Fruit fly (Drosophila melanogaster) whole organism, embryonic: Measurements from ENCODE around the gene CAH9.

Experiments used
- Atf-2 ChIP-seq: fragments of 200-800 bp; sonication (Bioruptor generic); optimal IDR thresholded peaks from 2 replicates; lab custom pipeline; 2016; ENCODE audit warnings: missing biosample characterization, missing genetic modification characterization
- BEAF-32 ChIP-seq: fragments of 200-800 bp; sonication (Bioruptor generic); optimal IDR thresholded peaks from 3 replicates; lab custom pipeline; 2017; ENCODE audit warnings: missing biosample characterization, missing genetic modification characterization, mild to moderate bottlenecking, moderate library complexity, missing genetic modification reagents
- CG10366 ChIP-seq: fragments of 200-800 bp; sonication (Bioruptor generic); IDR thresholded peaks from 2 replicates; pipeline ENCODE4 v1.3.6; 2022; ENCODE audit warnings: missing biosample characterization, missing genetic modification characterization
- CG10462 ChIP-seq: fragments of 200-800 bp; sonication (Bioruptor generic); optimal IDR thresholded peaks from 2 replicates; lab custom pipeline; 2016; ENCODE audit warnings: missing biosample characterization, missing genetic modification characterization
- CG12219 ChIP-seq: fragments of 200-800 bp; sonication (Bioruptor generic); optimal IDR thresholded peaks from 3 replicates; lab custom pipeline; 2018; ENCODE audit warnings: missing biosample characterization, mild to moderate bottlenecking, missing genetic modification characterization
- CG12659 ChIP-seq: fragments of 200-800 bp; sonication (Bioruptor generic); optimal IDR thresholded peaks from 3 replicates; lab custom pipeline; 2017; ENCODE audit warnings: mild to moderate bottlenecking, missing biosample characterization, missing genetic modification reagents, missing genetic modification characterization
- CG13296 ChIP-seq: fragments of 200-800 bp; sonication (Bioruptor generic); optimal IDR thresholded peaks from 3 replicates; lab custom pipeline; 2018; ENCODE audit warnings: missing biosample characterization, mild to moderate bottlenecking, missing genetic modification characterization
- CG15479 ChIP-seq: fragments of 200-800 bp; sonication (Bioruptor generic); optimal IDR thresholded peaks from 3 replicates; lab custom pipeline; 2019; ENCODE audit warnings: missing biosample characterization, mild to moderate bottlenecking, missing genetic modification characterization, moderate library complexity
- CG16815 ChIP-seq: fragments of 200-800 bp; sonication (Bioruptor generic); optimal IDR thresholded peaks from 3 replicates; lab custom pipeline; 2017; ENCODE audit warnings: missing biosample characterization, mild to moderate bottlenecking, missing genetic modification characterization
- CG17186 ChIP-seq: fragments of 200-800 bp; sonication (Bioruptor generic); optimal IDR thresholded peaks from 3 replicates; lab custom pipeline; 2017; ENCODE audit warnings: missing biosample characterization, missing genetic modification reagents, missing genetic modification characterization
- CG17359 ChIP-seq: fragments of 200-800 bp; sonication (Bioruptor generic); optimal IDR thresholded peaks from 3 replicates; lab custom pipeline; 2018; ENCODE audit warnings: missing biosample characterization, mild to moderate bottlenecking, missing genetic modification characterization, moderate library complexity
- CG17361 ChIP-seq: fragments of 200-800 bp; sonication (Bioruptor generic); IDR thresholded peaks from 3 replicates; pipeline ENCODE4 v1.3.6; 2022; ENCODE audit warnings: missing biosample characterization, missing genetic modification characterization
- CG18764 ChIP-seq: fragments of 200-800 bp; sonication (Bioruptor generic); optimal IDR thresholded peaks from 3 replicates; lab custom pipeline; 2016; ENCODE audit warnings: missing biosample characterization, missing genetic modification characterization
- CG3065 ChIP-seq: fragments of 200-800 bp; sonication (Bioruptor generic); optimal IDR thresholded peaks from 2 replicates; lab custom pipeline; 2016; ENCODE audit warnings: missing biosample characterization, missing genetic modification characterization
- CG32767 ChIP-seq: fragments of 200-800 bp; sonication (Bioruptor generic); IDR thresholded peaks from 2 replicates; pipeline ENCODE4 v1.3.6; 2022; ENCODE audit warnings: missing biosample characterization, missing genetic modification characterization
- CG33213 ChIP-seq: fragments of 200-800 bp; sonication (Bioruptor generic); optimal IDR thresholded peaks from 3 replicates; lab custom pipeline; 2016; ENCODE audit warnings: missing biosample characterization, missing genetic modification characterization
- CG4404 ChIP-seq: fragments of 200-800 bp; sonication (Bioruptor generic); IDR thresholded peaks from 2 replicates; pipeline ENCODE4 v1.3.6; 2022; ENCODE audit warnings: missing biosample characterization, missing genetic modification characterization
- CG4820 ChIP-seq: fragments of 200-800 bp; sonication (Bioruptor generic); optimal IDR thresholded peaks from 3 replicates; lab custom pipeline; 2016; ENCODE audit warnings: missing biosample characterization, missing genetic modification characterization
- CG8924 ChIP-seq: fragments of 200-800 bp; optimal IDR thresholded peaks from 3 replicates; lab custom pipeline; 2019; ENCODE audit warnings: missing biosample characterization, mild to moderate bottlenecking, missing genetic modification characterization, moderate library complexity
- CG9797 ChIP-seq: fragments of 200-800 bp; sonication (Bioruptor generic); optimal IDR thresholded peaks from 3 replicates; lab custom pipeline; 2018; ENCODE audit warnings: missing biosample characterization, mild to moderate bottlenecking, missing genetic modification characterization
- CG9932 ChIP-seq: fragments of 200-800 bp; sonication (Bioruptor generic); IDR thresholded peaks from 2 replicates; pipeline ENCODE4 v1.3.6; 2022; ENCODE audit warnings: missing biosample characterization, missing genetic modification characterization
- CoRest ChIP-seq: fragments of 200-800 bp; sonication (Bioruptor generic); optimal IDR thresholded peaks from 3 replicates; lab custom pipeline; 2018; ENCODE audit warnings: missing biosample characterization, mild to moderate bottlenecking, missing genetic modification characterization, moderate library complexity
- Dek ChIP-seq: fragments of 200-800 bp; sonication (Bioruptor generic); optimal IDR thresholded peaks from 3 replicates; lab custom pipeline; 2019; ENCODE audit warnings: missing biosample characterization, mild to moderate bottlenecking, missing genetic modification characterization, moderate library complexity
- Doc3 ChIP-seq: fragments of 200-800 bp; sonication (Bioruptor generic); IDR thresholded peaks from 3 replicates; pipeline ENCODE4 v1.3.6; 2022; ENCODE audit warnings: missing biosample characterization, missing genetic modification characterization; ENCODE audit not compliant: partially characterized antibody
- ERR ChIP-seq: fragments of 200-800 bp; sonication (Bioruptor generic); optimal IDR thresholded peaks from 2 replicates; lab custom pipeline; 2016; ENCODE audit warnings: missing biosample characterization, missing genetic modification characterization
- H2.0 ChIP-seq: fragments of 200-800 bp; sonication (Bioruptor generic); IDR thresholded peaks from 2 replicates; pipeline ENCODE4 v1.3.6; 2022; ENCODE audit warnings: missing biosample characterization, missing genetic modification characterization
- Hr39 ChIP-seq: fragments of >200 bp; optimal IDR thresholded peaks from 2 replicates; lab custom pipeline; 2017
- Kr ChIP-seq: fragments of 200-800 bp; sonication (Bioruptor generic); optimal IDR thresholded peaks from 2 replicates; lab custom pipeline; 2017; ENCODE audit warnings: missing biosample characterization, mild to moderate bottlenecking, missing genetic modification characterization
- Mes4 ChIP-seq: fragments of 200-800 bp; sonication (Bioruptor generic); optimal IDR thresholded peaks from 2 replicates; lab custom pipeline; 2016; ENCODE audit warnings: missing biosample characterization, missing genetic modification characterization
- Nf-YA ChIP-seq: fragments of 200-800 bp; sonication (Bioruptor generic); IDR thresholded peaks from 2 replicates; pipeline ENCODE4 v1.3.6; 2022; ENCODE audit warnings: missing biosample characterization, missing genetic modification characterization
- Oaz ChIP-seq: fragments of 200-800 bp; sonication (Bioruptor generic); IDR thresholded peaks from 2 replicates; pipeline ENCODE4 v1.3.6; 2022; ENCODE audit warnings: missing biosample characterization, missing genetic modification characterization
- Usf ChIP-seq: fragments of 200-800 bp; sonication (Bioruptor generic); optimal IDR thresholded peaks from 2 replicates; lab custom pipeline; 2017; ENCODE audit warnings: missing genotype, missing biosample characterization, missing genetic modification characterization
- ab ChIP-seq: fragments of 200-800 bp; sonication (Bioruptor generic); optimal IDR thresholded peaks from 2 replicates; lab custom pipeline; 2016; ENCODE audit warnings: missing biosample characterization, missing genetic modification characterization
- chif ChIP-seq, 2 experiments: fragments of 200-800 bp; sonication (Bioruptor generic); optimal IDR thresholded peaks; 3 replicates each; lab custom pipeline; 2016; ENCODE audit warnings: missing biosample characterization in 2 of 2, missing genetic modification characterization in 2 of 2
- dpn ChIP-seq, 2 experiments: fragments of 200-800 bp; sonication (Bioruptor generic); optimal IDR thresholded peaks; 3 replicates each; lab custom pipeline; 2016; ENCODE audit warnings: missing biosample characterization in 2 of 2, missing genetic modification characterization in 2 of 2
- en ChIP-seq: fragments of 200-800 bp; sonication (Bioruptor generic); optimal IDR thresholded peaks from 2 replicates; lab custom pipeline; 2016; ENCODE audit warnings: missing biosample characterization, missing genetic modification characterization
- fd64A ChIP-seq: fragments of 200-800 bp; sonication (Bioruptor generic); optimal IDR thresholded peaks from 3 replicates; lab custom pipeline; 2018; ENCODE audit warnings: missing biosample characterization, mild to moderate bottlenecking, missing genetic modification characterization
- fd96Cb ChIP-seq: fragments of 200-800 bp; sonication (Bioruptor generic); optimal IDR thresholded peaks from 2 replicates; lab custom pipeline; 2018; ENCODE audit warnings: missing biosample characterization, mild to moderate bottlenecking, missing genetic modification characterization, moderate library complexity
- ham ChIP-seq: fragments of 200-800 bp; sonication (Bioruptor generic); IDR thresholded peaks from 2 replicates; pipeline ENCODE4 v1.3.6; 2022; ENCODE audit warnings: missing biosample characterization, missing genetic modification characterization
- her ChIP-seq: fragments of 200-800 bp; sonication (Bioruptor generic); optimal IDR thresholded peaks from 2 replicates; lab custom pipeline; 2016; ENCODE audit warnings: missing biosample characterization, missing genetic modification characterization
- kni ChIP-seq: fragments of 200-800 bp; sonication (Bioruptor generic); optimal IDR thresholded peaks from 3 replicates; lab custom pipeline; 2017; ENCODE audit warnings: mild to moderate bottlenecking, missing biosample characterization, missing genetic modification reagents, missing genetic modification characterization
- lbe ChIP-seq: fragments of 200-800 bp; sonication (Bioruptor generic); optimal IDR thresholded peaks from 2 replicates; lab custom pipeline; 2016; ENCODE audit warnings: missing biosample characterization, mild to moderate bottlenecking, missing genetic modification characterization
- maf-S ChIP-seq: fragments of 200-800 bp; sonication (Bioruptor generic); optimal IDR thresholded peaks from 2 replicates; lab custom pipeline; 2016; ENCODE audit warnings: missing biosample characterization, missing genetic modification characterization
- pfk ChIP-seq: fragments of 200-800 bp; sonication (Bioruptor generic); optimal IDR thresholded peaks from 2 replicates; lab custom pipeline; 2018; ENCODE audit warnings: missing biosample characterization, mild to moderate bottlenecking, missing genetic modification characterization, moderate library complexity
- pho ChIP-seq: fragments of 200-800 bp; sonication (Bioruptor generic); optimal IDR thresholded peaks from 2 replicates; lab custom pipeline; 2016; ENCODE audit warnings: missing biosample characterization, missing genetic modification characterization
- phol ChIP-seq: fragments of 200-800 bp; sonication (Bioruptor generic); optimal IDR thresholded peaks from 3 replicates; lab custom pipeline; 2018; ENCODE audit warnings: missing biosample characterization, mild to moderate bottlenecking, missing genetic modification characterization, moderate library complexity
- pum ChIP-seq: fragments of 200-800 bp; sonication (Bioruptor generic); optimal IDR thresholded peaks from 2 replicates; lab custom pipeline; 2016; ENCODE audit warnings: missing biosample characterization, missing genetic modification characterization
- row ChIP-seq: fragments of 200-800 bp; sonication (Bioruptor generic); IDR thresholded peaks from 3 replicates; pipeline ENCODE4 v1.3.6; 2022; ENCODE audit warnings: missing biosample characterization, missing genetic modification characterization
- sens ChIP-seq: fragments of 200-800 bp; sonication (Bioruptor generic); peaks from one replicate; lab custom pipeline; 2016; ENCODE audit warnings: missing biosample characterization, missing genetic modification characterization
- tin ChIP-seq: fragments of 200-800 bp; sonication (Bioruptor generic); optimal IDR thresholded peaks from 3 replicates; lab custom pipeline; 2016; ENCODE audit warnings: missing biosample characterization, missing genetic modification characterization
- yki ChIP-seq: fragments of >200 bp; optimal IDR thresholded peaks from 3 replicates; lab custom pipeline; 2018
- zen ChIP-seq: fragments of 200-800 bp; sonication (Bioruptor generic); optimal IDR thresholded peaks from 3 replicates; lab custom pipeline; 2018; ENCODE audit warnings: missing biosample characterization, mild to moderate bottlenecking, missing genetic modification characterization, moderate library complexity
- zfh1 ChIP-seq: fragments of 200-800 bp; sonication (Bioruptor generic); IDR thresholded peaks from 3 replicates; pipeline ENCODE4 v1.3.6; 2022; ENCODE audit warnings: missing biosample characterization, missing genetic modification characterization

The CAH9 gene

dm6 chr3R:27131408-27131807 lies 25.4 kb upstream of the CAH9 start (continued):
- TF ChIP-seq CG17359 (peak; percentile 58), CG9797 (GFP tag; lab: Kevin White, UChicago) (no peak), CG16815 (GFP tag; lab: Kevin White, UChicago) (no peak), CG33213 (GFP tag; lab: Kevin White, UChicago) (peak; percentile 19), H2.0 (GFP tag; lab: Robert Waterston, UW) (0 out of 2 replicates have a peak, but pooled peaks have one; percentile 12), yki (lab: Kevin White, UChicago) (no peak), CG17361 (GFP tag; lab: Robert Waterston, UW) (no peak), her (peak; percentile 68), pfk (no peak), CG32767 (GFP tag; lab: Robert Waterston, UW) (0 out of 2 replicates have a peak, but pooled peaks have one; percentile 32), CoRest (tag; lab: Kevin White, UChicago) (peak; percentile 1), row (no peak), CG12219 (GFP tag; lab: Kevin White, UChicago) (peak; percentile 16), ham (GFP tag; lab: Robert Waterston, UW) (no peak), ab (GFP tag; lab: Kevin White, UChicago) (no peak), Hr39 (lab: Kevin White, UChicago) (no peak), CG13296 (GFP tag; lab: Kevin White, UChicago) (peak; percentile 61), CG10462 (GFP tag; lab: Kevin White, UChicago) (no peak), Atf-2 (no peak), CG4404 (no peak), ERR (GFP tag; lab: Kevin White, UChicago) (peak; percentile 47), Oaz (GFP tag; lab: Robert Waterston, UW) (no peak), lbe (GFP tag; lab: Kevin White, UChicago) (no peak), maf-S (GFP tag; lab: Kevin White, UChicago) (peak; percentile 16), pho (peak; percentile 70), zfh1 (GFP tag; lab: Robert Waterston, UW) (no peak), CG17186 (GFP tag; lab: Kevin White, UChicago) (no peak), zen (tag; lab: Kevin White, UChicago) (no peak), CG4820 (GFP tag; lab: Kevin White, UChicago) (no peak), fd64A (GFP tag; lab: Kevin White, UChicago) (no peak), CG12659 (GFP tag; lab: Kevin White, UChicago) (peak; percentile 48), dpn (GFP tag; optimal IDR thresholded peaks at IDR 0.05; lab: Kevin White, UChicago) (peak; percentile 27 to 67), pum (GFP tag; lab: Kevin White, UChicago) (no peak), Kr (no peak), sens (no peak), chif (GFP tag; optimal IDR thresholded peaks at IDR 0.05; lab: Kevin White, UChicago) (no peak), CG8924 (tag; lab: Kevin White, UChicago) (no peak), CG18764 (GFP tag; lab: Kevin White, UChicago) (peak; percentile 24), BEAF-32 (GFP tag; lab: Kevin White, UChicago) (no peak), Usf (GFP tag; lab: Kevin White, UChicago) (no peak), Nf-YA (no peak), fd96Cb (tag; lab: Kevin White, UChicago) (no peak), Mes4 (GFP tag; lab: Kevin White, UChicago) (no peak), phol (no peak), kni (no peak), en (GFP tag; lab: Kevin White, UChicago) (no peak), Doc3 (GFP tag; lab: Robert Waterston, UW) (no peak), CG10366 (GFP tag; lab: Robert Waterston, UW) (no peak), CG15479 (no peak), Dek (tag; lab: Kevin White, UChicago) (peak; percentile 12), CG9932 (peak; percentile 53), tin (no peak), CG3065 (no peak)
